Fruit fly (Drosophila melanogaster): ENCODE measurements around the gene Kots.

Gene Kots

dm6 chr3R:13930252-13930651 lies 33.7 kb downstream of the Kots start:
- TF ChIP-seq CG17385 (GFP tag; optimal IDR thresholded peaks at IDR 0.05) (no peak), CG8359 (GFP tag; optimal IDR thresholded peaks at IDR 0.05; ENCODE audit: borderline replicate concordance) (no peak), salm (tag; optimal IDR thresholded peaks at IDR 0.05) (no peak), CG12659 (GFP tag; optimal IDR thresholded peaks at IDR 0.05) (no peak), oc (tag; optimal IDR thresholded peaks at IDR 0.05) (peak; percentile 36), h (optimal IDR thresholded peaks at IDR 0.05) (no peak), dm (GFP tag; optimal IDR thresholded peaks at IDR 0.05) (no peak), kni (GFP tag; optimal IDR thresholded peaks at IDR 0.05) (peak; percentile 28), CG4360 (GFP tag; IDR thresholded peaks at IDR 0.05) (0 out of 2 replicates have a peak, but pooled peaks have one; percentile 25), Atf3 (GFP tag; optimal IDR thresholded peaks at IDR 0.05) (no peak), run (tag; optimal IDR thresholded peaks at IDR 0.05) (peak; percentile 66), Nf-YC (tag; optimal IDR thresholded peaks at IDR 0.05) (peak; percentile 87), CG6765 (GFP tag; optimal IDR thresholded peaks at IDR 0.05) (no peak), sqz (GFP tag; optimal IDR thresholded peaks at IDR 0.05) (peak; percentile 2), CG11695 (GFP tag; IDR thresholded peaks at IDR 0.05) (no peak), Dip2 (GFP tag; IDR thresholded peaks at IDR 0.05) (no peak), cg (GFP tag; optimal IDR thresholded peaks at IDR 0.05) (peak; percentile 7), Deaf1 (tag; optimal IDR thresholded peaks at IDR 0.05) (peak; percentile 70), mirr (GFP tag; optimal IDR thresholded peaks at IDR 0.05) (peak; percentile 1), abd-A (tag; optimal IDR thresholded peaks at IDR 0.05) (peak; percentile 65), Nf-YB (GFP tag; optimal IDR thresholded peaks at IDR 0.05) (peak; percentile 87), Fer2 (tag; optimal IDR thresholded peaks at IDR 0.05) (no peak), tll (GFP tag; optimal IDR thresholded peaks at IDR 0.05) (peak in 1 of 2 experiments; percentile 28), pho (GFP tag; optimal IDR thresholded peaks at IDR 0.05) (no peak), CG10366 (GFP tag; IDR thresholded peaks at IDR 0.05) (no peak), CG30431 (GFP tag; optimal IDR thresholded peaks at IDR 0.05) (no peak), Aef1 (GFP tag; IDR thresholded peaks at IDR 0.05) (no peak), CG1832 (GFP tag; optimal IDR thresholded peaks at IDR 0.05) (peak; percentile 59), gsb-n (tag; optimal IDR thresholded peaks at IDR 0.05) (peak; percentile 65), CG18599 (GFP tag; optimal IDR thresholded peaks at IDR 0.05) (no peak), Ets97D (GFP tag; optimal IDR thresholded peaks at IDR 0.05) (no peak), CG8924 (tag; optimal IDR thresholded peaks at IDR 0.05) (no peak), CG33557 (GFP tag; optimal IDR thresholded peaks at IDR 0.05) (no peak), otp (GFP tag; IDR thresholded peaks at IDR 0.05) (no peak), sisA (GFP tag; IDR thresholded peaks at IDR 0.05) (no peak), gfzf (GFP tag; optimal IDR thresholded peaks at IDR 0.05) (no peak), pros (GFP tag; optimal IDR thresholded peaks at IDR 0.05) (peak; percentile 80), phol (tag; optimal IDR thresholded peaks at IDR 0.05) (peak; percentile 3), CG2889 (GFP tag; IDR thresholded peaks at IDR 0.05) (no peak), fd96Cb (tag; optimal IDR thresholded peaks at IDR 0.05) (no peak), CG10321 (GFP tag; IDR thresholded peaks at IDR 0.05) (peak; percentile 65), insv (GFP tag; optimal IDR thresholded peaks at IDR 0.05) (peak in 1 of 2 experiments; percentile 48), CG10462 (GFP tag; optimal IDR thresholded peaks at IDR 0.05) (no peak), CG43689 (GFP tag; IDR thresholded peaks at IDR 0.05) (no peak)
